In the genomic region with DNA sequence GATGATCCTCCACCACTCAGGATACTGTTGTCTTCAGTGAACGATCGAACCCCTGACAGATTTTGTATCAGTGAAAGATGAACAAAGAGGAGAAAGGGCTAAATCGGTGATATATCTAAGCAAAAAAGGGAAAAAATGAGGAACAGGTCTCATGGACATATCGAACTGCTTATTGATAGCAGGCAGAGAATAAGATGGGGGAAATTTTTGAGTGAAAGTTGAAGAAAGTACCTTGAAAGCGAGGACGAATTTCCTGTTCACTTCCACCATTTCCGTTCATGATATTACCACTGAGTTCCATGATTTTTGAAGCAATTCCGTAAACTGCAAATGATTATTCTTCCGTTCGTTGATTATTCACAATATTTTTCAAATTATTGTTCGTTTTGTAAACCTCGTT, we compare ENCODE assay signal across 3 worm cellular contexts.
A peak's percentile ranks its signal among the peaks of the same experiment; 100 is the strongest.
TF ChIP-seq lines count a peak whose summit lies in the region.

No protein-coding gene starts in this region.

TF ChIP-seq in whole organism, L1 larva, 84 proteins besides CTCF, POLR2A, EP300 and RAD21:
- TF ChIP-seq pag-3 (tag; optimal IDR thresholded peaks at IDR 0.05; lab: Kevin White, UChicago; ENCODE audit: borderline replicate concordance, insufficient read depth), result no peak
- no peak for TF ChIP-seq ceh-8 (GFP tag; optimal IDR thresholded peaks at IDR 0.05; lab: Kevin White, UChicago)
- no peak for TF ChIP-seq snpc-4 (tag; optimal IDR thresholded peaks at IDR 0.05; lab: Kevin White, UChicago)
- TF ChIP-seq blmp-1 (tag; optimal IDR thresholded peaks at IDR 0.05; lab: Kevin White, UChicago), result peak; percentile 89
- no peak for TF ChIP-seq vab-15 (tag; optimal IDR thresholded peaks at IDR 0.05; lab: Kevin White, UChicago)
- TF ChIP-seq C34B4.2 (tag; optimal IDR thresholded peaks at IDR 0.05; lab: Kevin White, UChicago), result no peak

TF ChIP-seq in whole organism, L2 larva, 48 proteins besides CTCF, POLR2A, EP300 and RAD21:
- no peak for TF ChIP-seq crh-2 (tag; optimal IDR thresholded peaks at IDR 0.05; lab: Kevin White, UChicago)
- peak; percentile 77 for TF ChIP-seq blmp-1 (tag; optimal IDR thresholded peaks at IDR 0.05; lab: Kevin White, UChicago; ENCODE audit: insufficient read depth)

TF ChIP-seq in whole organism, L3 larva, 47 proteins besides CTCF, POLR2A, EP300 and RAD21:
- peak; percentile 18 for TF ChIP-seq nhr-43 (tag; optimal IDR thresholded peaks at IDR 0.05; lab: Kevin White, UChicago; ENCODE audit: poor library complexity, severe bottlenecking)
- peak; percentile 18 for TF ChIP-seq nhr-25 (tag; optimal IDR thresholded peaks at IDR 0.05; lab: Kevin White, UChicago)
- no peak for TF ChIP-seq nhr-11 (tag; optimal IDR thresholded peaks at IDR 0.05; lab: Kevin White, UChicago)

Comparison
In these comparisons a context has a peak if more than half of its experiments do, and no peak if none do; other contexts are left out.
1. Of the 22 proteins assayed by ChIP-seq in both whole organism, L1 larva and whole organism, L2 larva: peak only in whole organism, L1 larva: none; only in whole organism, L2 larva: none; in both: blmp-1; in neither: 21.